Worm (Caenorhabditis elegans) whole organism, young adult: ENCODE results near the gene C25E10.5.

Experiments used
- Y95B8A.8 ChIP-seq: fragments of 200-800 bp; sonication (Bioruptor generic); IDR thresholded peaks from 2 replicates; pipeline ENCODE4 v1.3.6; 2022; ENCODE audit warnings: missing genetic modification reagents, missing genetic modification characterization, missing compliant biosample characterization
- ccch-3 ChIP-seq: fragments of 200-800 bp; sonication (Bioruptor generic); optimal IDR thresholded peaks from 2 replicates; lab custom pipeline; 2018; ENCODE audit warnings: mild to moderate bottlenecking, missing genetic modification characterization, missing compliant biosample characterization
- ceh-91 ChIP-seq: fragments of 200-800 bp; sonication (Bioruptor generic); IDR thresholded peaks from 2 replicates; pipeline ENCODE4 v1.3.6; 2022; ENCODE audit warnings: missing genetic modification reagents, missing genetic modification characterization, missing compliant biosample characterization
- dpff-1 ChIP-seq: sonication (generic microtip); optimal IDR thresholded peaks from 2 replicates; lab custom pipeline; 2017; ENCODE audit warnings: mild to moderate bottlenecking, missing genetic modification characterization, missing compliant biosample characterization
- dpl-1 ChIP-seq: fragments of 150-350 bp; optimal IDR thresholded peaks from 2 replicates; lab custom pipeline; 2014; ENCODE audit warnings: missing biosample characterization, missing genetic modification reagents, missing genetic modification characterization
- lir-1 ChIP-seq: fragments of 200-800 bp; sonication (Bioruptor generic); conservative IDR thresholded peaks from 2 replicates; pipeline ENCODE4 v1.3.6; 2022; ENCODE audit warnings: missing genetic modification reagents, missing genetic modification characterization, missing compliant biosample characterization
- lsy-27 ChIP-seq: sonication (generic microtip); optimal IDR thresholded peaks from 2 replicates; lab custom pipeline; 2017; ENCODE audit warnings: missing genetic modification characterization, mild to moderate bottlenecking, missing compliant biosample characterization, antibody characterized with exemption, missing genotype, borderline replicate concordance; ENCODE audit not compliant: insufficient read depth
- repo-1 ChIP-seq: sonication (generic microtip); optimal IDR thresholded peaks from 2 replicates; lab custom pipeline; 2017; ENCODE audit warnings: mild to moderate bottlenecking, missing genetic modification characterization, missing compliant biosample characterization
- sea-2 ChIP-seq: fragments of 200-800 bp; sonication (Bioruptor generic); IDR thresholded peaks from 2 replicates; pipeline ENCODE4 v1.3.6; 2022; ENCODE audit warnings: missing genetic modification characterization, missing compliant biosample characterization
- snpc-4 ChIP-seq, 5 experiments: fragments of 150-350 bp in 1 of 5; sonication (generic microtip) in 4 of 5; optimal IDR thresholded peaks; 2 replicates each; lab custom pipeline; 2014 to 2018; ENCODE audit warnings: missing genetic modification characterization in 5 of 5, missing biosample characterization in 3 of 5, antibody characterized with exemption in 2 of 5, mild to moderate bottlenecking in 2 of 5, missing compliant biosample characterization in 2 of 5, missing genotype in 2 of 5, moderate library complexity in 2 of 5, missing genetic modification reagents in 1 of 5
- zfh-2 ChIP-seq: fragments of 200-800 bp; sonication (Bioruptor generic); conservative IDR thresholded peaks from 2 replicates; pipeline ENCODE4 v1.3.6; 2022; ENCODE audit warnings: missing genetic modification reagents, missing genetic modification characterization, missing compliant biosample characterization

- TF ChIP-seq lsy-27: no peak
- TF ChIP-seq dpl-1 (GFP tag; lab: Kevin White, UChicago): no peak
- TF ChIP-seq ceh-91 (GFP tag; lab: Robert Waterston, UW): no peak
- no peak for TF ChIP-seq zfh-2
- no peak for TF ChIP-seq repo-1 (tag; lab: Kevin White, UChicago)
- no peak for TF ChIP-seq ccch-3 (GFP tag; lab: Kevin White, UChicago)
- no peak for TF ChIP-seq snpc-4 (GFP tag; optimal IDR thresholded peaks at IDR 0.05; lab: Kevin White, UChicago)
- TF ChIP-seq snpc-4 (tag; optimal IDR thresholded peaks at IDR 0.05; lab: Kevin White, UChicago): no peak
- no peak for TF ChIP-seq lir-1 (GFP tag; lab: Robert Waterston, UW)
- no peak for TF ChIP-seq Y95B8A.8 (GFP tag; lab: Robert Waterston, UW)
- TF ChIP-seq dpff-1 (tag; lab: Kevin White, UChicago): no peak
- no peak for TF ChIP-seq sea-2
These were observed 45.5 kb downstream of the C25E10.5 start for ce11 chrV:9075827-9076226.
